Worm (Caenorhabditis elegans): ENCODE measurements around the gene sru-23.

- TF ChIP-seq nfya-1 (tag; optimal IDR thresholded peaks at IDR 0.05) = no peak
- TF ChIP-seq pag-3 (tag; optimal IDR thresholded peaks at IDR 0.05; ENCODE audit: borderline replicate concordance) = no peak
- no peak for TF ChIP-seq ama-1 (optimal IDR thresholded peaks at IDR 0.05)
Measured at ce11 chrV:15932390-15932789, 40.0 kb downstream of the sru-23 start, which contains the start of gene srw-26.

All from whole organism, late embryonic.